Worm (Caenorhabditis elegans) whole organism, L1 larva: Measurements from ENCODE around the gene npax-1.

ENCODE experiments used
- C04F5.9 ChIP-seq: sonication (generic microtip); optimal IDR thresholded peaks from 2 replicates; lab custom pipeline; 2016; ENCODE audit warnings: missing genetic modification characterization, missing compliant biosample characterization
- F16B12.6 ChIP-seq: fragments of 150-350 bp; optimal IDR thresholded peaks from 2 replicates; lab custom pipeline; 2014; ENCODE audit warnings: missing biosample characterization, missing genetic modification characterization
- Y116A8C.19 ChIP-seq: sonication (generic microtip); optimal IDR thresholded peaks from 2 replicates; lab custom pipeline; 2016; ENCODE audit warnings: missing compliant biosample characterization, missing genetic modification characterization, borderline replicate concordance
- aha-1 ChIP-seq: fragments of 150-350 bp; optimal IDR thresholded peaks from 2 replicates; lab custom pipeline; 2014; ENCODE audit warnings: missing biosample characterization, missing genetic modification characterization
- aly-2 ChIP-seq: fragments of 150-350 bp; optimal IDR thresholded peaks from 2 replicates; lab custom pipeline; 2014; ENCODE audit warnings: missing biosample characterization, missing genetic modification characterization
- ama-1 ChIP-seq: fragments of 150-350 bp; optimal IDR thresholded peaks from 2 replicates; lab custom pipeline; 2014
- ceh-82 ChIP-seq, 3 experiments: fragments of 150-350 bp in 1 of 3; sonication (generic microtip) in 2 of 3; optimal IDR thresholded peaks; 2 replicates each; lab custom pipeline; 2014 to 2017; ENCODE audit warnings: missing biosample characterization in 3 of 3, missing genetic modification characterization in 3 of 3
- ces-1 ChIP-seq: fragments of 150-350 bp; optimal IDR thresholded peaks from 2 replicates; lab custom pipeline; 2014; ENCODE audit warnings: missing biosample characterization, missing genetic modification reagents, missing genetic modification characterization
- dpl-1 ChIP-seq, 3 experiments: fragments of 150-350 bp in 2 of 3; sonication (generic microtip) in 1 of 3; optimal IDR thresholded peaks; 2 replicates each; lab custom pipeline; 2014 to 2017; ENCODE audit warnings: missing biosample characterization in 3 of 3, missing genetic modification characterization in 3 of 3, missing genetic modification reagents in 3 of 3
- dsc-1 ChIP-seq: sonication (generic microtip); optimal IDR thresholded peaks from 2 replicates; lab custom pipeline; 2016; ENCODE audit warnings: mild to moderate bottlenecking, missing genetic modification characterization, missing compliant biosample characterization
- efl-1 ChIP-seq, 4 experiments: fragments of 150-350 bp; optimal IDR thresholded peaks in 3 of 4; peaks in 1 of 4; 1 replicate in 1 of 4; 2 replicates in 3 of 4; lab custom pipeline; 2014; ENCODE audit warnings: missing biosample characterization in 2 of 4, missing genetic modification characterization in 2 of 4, missing genetic modification reagents in 2 of 4
- egl-13 ChIP-seq: sonication (generic microtip); optimal IDR thresholded peaks from 2 replicates; lab custom pipeline; 2016; ENCODE audit warnings: missing genotype, missing genetic modification reagents, missing genetic modification characterization, missing compliant biosample characterization
- elt-3 ChIP-seq, 6 experiments: fragments of 150-350 bp in 1 of 6; sonication (generic microtip); optimal IDR thresholded peaks; 2 replicates each; lab custom pipeline; 2017 to 2018; ENCODE audit warnings: missing biosample characterization in 6 of 6, missing genetic modification characterization in 6 of 6, inconsistent platforms in 1 of 6
- ets-5 ChIP-seq: fragments of 200-800 bp; sonication (Bioruptor generic); IDR thresholded peaks from 2 replicates; pipeline ENCODE4 v1.3.6; 2022; ENCODE audit warnings: missing genetic modification characterization, missing compliant biosample characterization
- fkh-10 ChIP-seq: sonication (generic microtip); optimal IDR thresholded peaks from 2 replicates; lab custom pipeline; 2017; ENCODE audit warnings: missing biosample characterization, missing genetic modification reagents, missing genetic modification characterization
- fos-1 ChIP-seq: fragments of 150-350 bp; optimal IDR thresholded peaks from 2 replicates; lab custom pipeline; 2014; ENCODE audit warnings: missing biosample characterization, missing genetic modification characterization
- grh-1 ChIP-seq: fragments of 200-800 bp; sonication (Bioruptor generic); IDR thresholded peaks from 2 replicates; pipeline ENCODE4 v1.3.6; 2022; ENCODE audit warnings: missing genetic modification reagents, missing genetic modification characterization, missing compliant biosample characterization
- hlh-17 ChIP-seq: fragments of 200-800 bp; sonication (Bioruptor generic); optimal IDR thresholded peaks from 2 replicates; lab custom pipeline; 2018; ENCODE audit warnings: missing genetic modification characterization, mild to moderate bottlenecking, missing compliant biosample characterization, moderate library complexity, borderline replicate concordance
- lin-13 ChIP-seq: fragments of 150-350 bp; optimal IDR thresholded peaks from 2 replicates; lab custom pipeline; 2014; ENCODE audit warnings: missing biosample characterization, missing genetic modification reagents, missing genetic modification characterization
- lin-15B ChIP-seq: fragments of 150-350 bp; sonication (generic microtip); optimal IDR thresholded peaks from 3 replicates; lab custom pipeline; 2014; ENCODE audit warnings: missing biosample characterization, missing genetic modification characterization
- lin-35 ChIP-seq, 2 experiments: fragments of 150-350 bp; optimal IDR thresholded peaks; 2 replicates each; lab custom pipeline; 2014; ENCODE audit warnings: missing biosample characterization in 2 of 2, missing genetic modification characterization in 2 of 2, missing genetic modification reagents in 2 of 2
- lin-39 ChIP-seq: fragments of 150-350 bp; optimal IDR thresholded peaks from 2 replicates; lab custom pipeline; 2014; ENCODE audit warnings: missing biosample characterization, missing genetic modification reagents, missing genetic modification characterization
- lir-3 ChIP-seq: sonication (generic microtip); optimal IDR thresholded peaks from 2 replicates; lab custom pipeline; 2016; ENCODE audit warnings: mild to moderate bottlenecking, missing genetic modification characterization, moderate library complexity, missing compliant biosample characterization; ENCODE audit not compliant: poor library complexity
- mab-9 ChIP-seq: fragments of 200-800 bp; sonication (Bioruptor generic); IDR thresholded peaks from 2 replicates; pipeline ENCODE4 v1.3.6; 2022; ENCODE audit warnings: missing genetic modification reagents, missing genetic modification characterization, missing compliant biosample characterization
- mef-2 ChIP-seq: fragments of 150-350 bp; optimal IDR thresholded peaks from 2 replicates; lab custom pipeline; 2014; ENCODE audit warnings: missing biosample characterization, missing genetic modification characterization
- nhr-11 ChIP-seq: fragments of 150-350 bp; optimal IDR thresholded peaks from 2 replicates; lab custom pipeline; 2014; ENCODE audit warnings: missing biosample characterization, missing genetic modification characterization
- nhr-19 ChIP-seq: fragments of 200-800 bp; sonication (Bioruptor generic); conservative IDR thresholded peaks from 2 replicates; pipeline ENCODE4 v1.3.6; 2022; ENCODE audit warnings: missing genetic modification characterization, missing compliant biosample characterization
- nhr-237 ChIP-seq: fragments of 150-350 bp; optimal IDR thresholded peaks from 2 replicates; lab custom pipeline; 2014; ENCODE audit warnings: missing biosample characterization, missing genetic modification characterization
- nhr-84 ChIP-seq: sonication (generic microtip); optimal IDR thresholded peaks from 2 replicates; lab custom pipeline; 2017; ENCODE audit warnings: missing biosample characterization, missing genetic modification characterization
- nhr-90 ChIP-seq: sonication (generic microtip); optimal IDR thresholded peaks from 2 replicates; lab custom pipeline; 2016; ENCODE audit warnings: mild to moderate bottlenecking, missing genetic modification characterization, missing compliant biosample characterization; ENCODE audit not compliant: poor library complexity
- pag-3 ChIP-seq: sonication (generic microtip); optimal IDR thresholded peaks from 2 replicates; lab custom pipeline; 2017; ENCODE audit warnings: missing genetic modification characterization, mild to moderate bottlenecking, missing compliant biosample characterization, antibody characterized with exemption, borderline replicate concordance; ENCODE audit not compliant: insufficient read depth
- rnt-1 ChIP-seq: sonication (generic microtip); optimal IDR thresholded peaks from 2 replicates; lab custom pipeline; 2016; ENCODE audit warnings: mild to moderate bottlenecking, missing genetic modification characterization, moderate library complexity, missing compliant biosample characterization
- snpc-4 ChIP-seq: fragments of 150-350 bp; optimal IDR thresholded peaks from 2 replicates; lab custom pipeline; 2014; ENCODE audit warnings: missing biosample characterization, missing genetic modification characterization
- snu-23 ChIP-seq: sonication (generic microtip); optimal IDR thresholded peaks from 2 replicates; lab custom pipeline; 2016; ENCODE audit warnings: missing genetic modification characterization, missing compliant biosample characterization
- sox-4 ChIP-seq: sonication (generic microtip); optimal IDR thresholded peaks from 2 replicates; lab custom pipeline; 2016; ENCODE audit warnings: missing genetic modification characterization, missing compliant biosample characterization
- sup-37 ChIP-seq: fragments of 200-800 bp; sonication (Bioruptor generic); optimal IDR thresholded peaks from 2 replicates; lab custom pipeline; 2018; ENCODE audit warnings: mild to moderate bottlenecking, missing genetic modification characterization, missing compliant biosample characterization
- tlp-1 ChIP-seq: fragments of 150-350 bp; optimal IDR thresholded peaks from 2 replicates; lab custom pipeline; 2014; ENCODE audit warnings: missing biosample characterization, missing genetic modification characterization
- unc-130 ChIP-seq: fragments of 150-350 bp; optimal IDR thresholded peaks from 2 replicates; lab custom pipeline; 2017; ENCODE audit warnings: missing biosample characterization, missing genetic modification characterization, inconsistent platforms
- unc-62 ChIP-seq: fragments of 150-350 bp; optimal IDR thresholded peaks from 2 replicates; lab custom pipeline; 2014; ENCODE audit warnings: missing biosample characterization, missing genetic modification reagents, missing genetic modification characterization
- unc-86 ChIP-seq: sonication (generic microtip); optimal IDR thresholded peaks from 2 replicates; lab custom pipeline; 2016; ENCODE audit warnings: missing genetic modification characterization, missing compliant biosample characterization
- unc-98 ChIP-seq: fragments of 200-800 bp; sonication (Bioruptor generic); IDR thresholded peaks from 2 replicates; pipeline ENCODE4 v1.3.6; 2022; ENCODE audit warnings: missing genetic modification characterization, missing compliant biosample characterization
- xbp-1 ChIP-seq: sonication (generic microtip); optimal IDR thresholded peaks from 2 replicates; lab custom pipeline; 2016; ENCODE audit warnings: missing genetic modification characterization, missing compliant biosample characterization
- zip-4 ChIP-seq: fragments of 200-800 bp; sonication (Bioruptor generic); optimal IDR thresholded peaks from 2 replicates; lab custom pipeline; 2018; ENCODE audit warnings: mild to moderate bottlenecking, missing genetic modification characterization, moderate library complexity, missing compliant biosample characterization
- ztf-4 ChIP-seq: fragments of 150-350 bp; optimal IDR thresholded peaks from 2 replicates; lab custom pipeline; 2014; ENCODE audit warnings: missing biosample characterization, missing genetic modification characterization

The npax-1 gene

ce11 chrII:7356773-7357172 lies 25.6 kb upstream of the npax-1 start (continued):
- TF ChIP-seq snu-23 (GFP tag; lab: Kevin White, UChicago) (peak; percentile 30), unc-130 (tag; lab: Kevin White, UChicago) (no peak), ceh-82 (tag; optimal IDR thresholded peaks at IDR 0.05; lab: Kevin White, UChicago) (peak in 1 of 3 experiments; percentile 37), egl-13 (no peak), aly-2 (tag; lab: Kevin White, UChicago) (no peak), ztf-4 (tag; lab: Kevin White, UChicago) (no peak), mef-2 (no peak), C04F5.9 (no peak), rnt-1 (tag; lab: Kevin White, UChicago) (no peak), aha-1 (no peak), nhr-11 (no peak), sup-37 (GFP tag; lab: Kevin White, UChicago) (no peak), nhr-237 (tag; lab: Kevin White, UChicago) (no peak), lin-35 (GFP tag; optimal IDR thresholded peaks at IDR 0.05; lab: Kevin White, UChicago) (peak; percentile 26 to 58), efl-1 (optimal IDR thresholded peaks at IDR 0.05; lab: Kevin White, UChicago) (peak; percentile 38 to 51), efl-1 (GFP tag; optimal IDR thresholded peaks at IDR 0.05 in 1 of 2; lab: Kevin White, UChicago) (peak; percentile 27 to 65), hlh-17 (GFP tag; lab: Kevin White, UChicago) (no peak), lin-39 (tag; lab: Kevin White, UChicago) (no peak), sox-4 (tag; lab: Kevin White, UChicago) (no peak), nhr-90 (no peak), grh-1 (GFP tag; lab: Robert Waterston, UW) (no peak), F16B12.6 (tag; lab: Kevin White, UChicago) (no peak), xbp-1 (tag; lab: Kevin White, UChicago) (peak; percentile 67), unc-62 (no peak), snpc-4 (tag; lab: Kevin White, UChicago) (no peak), ets-5 (GFP tag; lab: Robert Waterston, UW) (no peak), dpl-1 (GFP tag; optimal IDR thresholded peaks at IDR 0.05; lab: Kevin White, UChicago) (peak; percentile 9 to 42 (median 33)), lir-3 (tag; lab: Kevin White, UChicago) (no peak), lin-13 (GFP tag; lab: Kevin White, UChicago) (no peak), unc-86 (tag; lab: Kevin White, UChicago) (no peak), unc-98 (GFP tag; lab: Robert Waterston, UW) (no peak), tlp-1 (tag; lab: Kevin White, UChicago) (no peak), fkh-10 (no peak), elt-3 (tag; optimal IDR thresholded peaks at IDR 0.05; lab: Kevin White, UChicago) (no peak), zip-4 (no peak), dsc-1 (tag; lab: Kevin White, UChicago) (no peak), ces-1 (GFP tag; lab: Kevin White, UChicago) (no peak), nhr-19 (GFP tag; lab: Robert Waterston, UW) (no peak)

- TF ChIP-seq zip-4 = no peak
- TF ChIP-seq rnt-1 (tag; lab: Kevin White, UChicago) = no peak
- TF ChIP-seq Y116A8C.19 (tag; lab: Kevin White, UChicago) = no peak
- no peak for TF ChIP-seq lin-15B (tag; lab: Kevin White, UChicago)
- no peak for TF ChIP-seq fos-1 (tag; lab: Kevin White, UChicago)
- TF ChIP-seq ama-1 = no peak
- no peak for TF ChIP-seq lin-39 (tag; lab: Kevin White, UChicago)
- no peak for TF ChIP-seq pag-3
- TF ChIP-seq nhr-84 (tag; lab: Kevin White, UChicago) = no peak
- no peak for TF ChIP-seq dpl-1 (GFP tag; optimal IDR thresholded peaks at IDR 0.05; lab: Kevin White, UChicago)
- no peak for TF ChIP-seq grh-1 (GFP tag; lab: Robert Waterston, UW)
- no peak for TF ChIP-seq snu-23 (GFP tag; lab: Kevin White, UChicago)
- TF ChIP-seq mab-9 (GFP tag; lab: Robert Waterston, UW) = no peak
These were observed 25.2 kb upstream of the npax-1 start, which contains the start of gene haf-2 for ce11 chrII:7356326-7356725. TSS of gene haf-2 (minus strand) at chrII:7356426.
